Fruit fly (Drosophila melanogaster): ENCODE measurements around the gene Prx1.

The Prx1 gene

DNA sequence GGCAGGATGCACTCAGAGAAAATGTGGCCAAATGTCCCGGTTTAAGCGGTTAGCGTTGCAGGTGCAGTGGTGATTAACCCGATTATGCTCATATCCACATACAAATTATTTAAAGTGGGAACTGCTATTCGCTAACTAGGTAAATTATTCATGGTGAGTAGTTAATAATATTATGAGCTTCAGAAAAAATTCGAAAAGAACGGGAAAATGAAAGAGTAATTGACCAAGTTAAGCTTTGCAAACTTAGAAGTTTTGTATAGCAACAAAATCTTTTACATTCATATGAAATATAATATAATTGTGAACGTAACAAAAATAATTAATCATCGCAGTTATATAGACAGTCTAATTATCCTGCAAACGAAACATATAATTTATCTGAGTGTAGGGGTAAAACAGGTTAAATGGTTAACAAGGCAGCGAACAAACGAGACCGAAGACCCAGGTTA lies 46.0 kb downstream of the Prx1 start (continued):
- TF ChIP-seq Blimp-1 (GFP tag; optimal IDR thresholded peaks at IDR 0.05) = no peak
- TF ChIP-seq lz (GFP tag; optimal IDR thresholded peaks at IDR 0.05) = peak; percentile 0
- TF ChIP-seq CG6792 (GFP tag; optimal IDR thresholded peaks at IDR 0.05) = peak; percentile 21
- TF ChIP-seq net (GFP tag; optimal IDR thresholded peaks at IDR 0.05) = peak; percentile 49
- peak; percentile 39 for TF ChIP-seq Lpt (GFP tag; optimal IDR thresholded peaks at IDR 0.05)
- peak; percentile 13 for TF ChIP-seq CG34406 (GFP tag; optimal IDR thresholded peaks at IDR 0.05)
- TF ChIP-seq CG31627 (GFP tag; optimal IDR thresholded peaks at IDR 0.05) = no peak
- no peak; the same call in 2 of the 3 replicates for TF ChIP-seq CG8119 (GFP tag; IDR thresholded peaks at IDR 0.05)

DNA sequence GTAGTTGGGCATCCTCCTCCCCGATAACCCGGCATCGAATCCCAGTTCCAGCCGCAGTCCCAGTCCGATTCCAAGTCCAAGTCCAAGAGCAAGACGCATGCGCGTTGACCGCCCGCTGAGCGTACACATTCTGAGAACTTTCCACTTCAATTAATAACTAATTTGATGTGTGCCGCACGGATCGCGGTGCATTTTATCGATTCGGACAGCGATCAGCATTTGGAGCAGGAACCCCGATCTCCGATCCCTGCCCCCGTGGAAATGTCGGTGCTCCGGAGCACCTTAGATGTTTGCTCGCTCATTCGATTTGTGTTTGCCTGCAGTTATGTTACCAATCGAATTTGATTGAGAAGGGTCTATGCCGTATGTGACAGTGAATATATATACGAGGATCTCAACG lies 46.5 kb downstream of the Prx1 start:
- TF ChIP-seq CG1621 (tag; optimal IDR thresholded peaks at IDR 0.05) = no peak
- no peak for TF ChIP-seq CG11294 (GFP tag; IDR thresholded peaks at IDR 0.05)
- TF ChIP-seq CG11902 (GFP tag; optimal IDR thresholded peaks at IDR 0.05) = no peak
- TF ChIP-seq fd85E (GFP tag; optimal IDR thresholded peaks at IDR 0.05) = no peak
- no peak for TF ChIP-seq Smox (GFP tag; optimal IDR thresholded peaks at IDR 0.05)
- no peak for TF ChIP-seq salr (GFP tag; optimal IDR thresholded peaks at IDR 0.05)
- no peak for TF ChIP-seq CG4318 (GFP tag; optimal IDR thresholded peaks at IDR 0.05)
- no peak for TF ChIP-seq fd59A (GFP tag; optimal IDR thresholded peaks at IDR 0.05)
- no peak for TF ChIP-seq vri (GFP tag; optimal IDR thresholded peaks at IDR 0.05)
- TF ChIP-seq fkh (GFP tag; optimal IDR thresholded peaks at IDR 0.05) = no peak
- TF ChIP-seq Sox14 (GFP tag; optimal IDR thresholded peaks at IDR 0.05) = no peak
- TF ChIP-seq CG9139 (GFP tag; optimal IDR thresholded peaks at IDR 0.05) = no peak
- TF ChIP-seq CG8319 (GFP tag; optimal IDR thresholded peaks at IDR 0.05) = no peak
- TF ChIP-seq svp (GFP tag) = no peak
- TF ChIP-seq OdsH (GFP tag; optimal IDR thresholded peaks at IDR 0.05) = no peak
- no peak for TF ChIP-seq CG3919 (GFP tag; optimal IDR thresholded peaks at IDR 0.05)
- no peak for TF ChIP-seq CG3032 (tag; optimal IDR thresholded peaks at IDR 0.05)
- no peak for TF ChIP-seq esn (GFP tag; optimal IDR thresholded peaks at IDR 0.05)

DNA sequence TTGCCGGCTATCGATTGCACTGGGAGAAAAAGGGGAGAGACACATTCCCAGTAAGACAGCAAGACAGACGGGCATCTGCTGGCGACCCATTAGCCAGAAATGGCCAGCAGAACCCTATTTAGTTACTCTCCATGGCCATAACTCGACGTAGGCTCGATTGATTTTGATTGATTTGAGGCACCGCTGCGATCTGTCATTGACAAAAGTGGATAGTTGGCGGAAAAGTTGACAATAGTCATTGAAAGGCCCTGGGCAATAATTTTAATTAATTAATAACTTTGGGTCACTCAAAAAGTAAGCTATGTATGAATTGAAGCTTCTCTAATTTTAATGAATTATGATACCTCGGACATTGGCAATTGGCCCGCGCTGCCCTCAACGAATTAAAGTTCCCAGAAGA lies 49.5 kb downstream of the Prx1 start:
- 0 out of 3 replicates have a peak, but pooled peaks have one; percentile 27 for TF ChIP-seq eg (GFP tag; IDR thresholded peaks at IDR 0.05)
- no peak for TF ChIP-seq Met (GFP tag; optimal IDR thresholded peaks at IDR 0.05)
- TF ChIP-seq Eip93F (GFP tag; optimal IDR thresholded peaks at IDR 0.05) = no peak
- no peak for TF ChIP-seq CG6792 (GFP tag; optimal IDR thresholded peaks at IDR 0.05)
- no peak for TF ChIP-seq net (GFP tag; optimal IDR thresholded peaks at IDR 0.05)
- no peak for TF ChIP-seq CG6163 (GFP tag; IDR thresholded peaks at IDR 0.05)
- TF ChIP-seq Gug (GFP tag; IDR thresholded peaks at IDR 0.05) = no peak
- TF ChIP-seq CG4318 (GFP tag; optimal IDR thresholded peaks at IDR 0.05) = peak; percentile 9
- TF ChIP-seq salr (GFP tag; optimal IDR thresholded peaks at IDR 0.05) = peak in 1 of 2 experiments; percentile 1
- no peak for TF ChIP-seq CG8319 (GFP tag; optimal IDR thresholded peaks at IDR 0.05)
- TF ChIP-seq achi (GFP tag; optimal IDR thresholded peaks at IDR 0.05) = no peak
- TF ChIP-seq CG7368 (GFP tag; optimal IDR thresholded peaks at IDR 0.05) = no peak
- TF ChIP-seq Sox14 (GFP tag; optimal IDR thresholded peaks at IDR 0.05) = no peak
- TF ChIP-seq CG32006 (GFP tag; optimal IDR thresholded peaks at IDR 0.05) = peak; percentile 53
- TF ChIP-seq spab (GFP tag; optimal IDR thresholded peaks at IDR 0.05) = no peak
- TF ChIP-seq Eip78C (GFP tag) = peak; percentile 42
- no peak for TF ChIP-seq CG31627 (GFP tag; optimal IDR thresholded peaks at IDR 0.05)
- no peak for TF ChIP-seq topi (GFP tag; optimal IDR thresholded peaks at IDR 0.05)
- no peak for TF ChIP-seq CG16779 (tag; optimal IDR thresholded peaks at IDR 0.05)
- peak; percentile 26 for TF ChIP-seq Hr4 (GFP tag; optimal IDR thresholded peaks at IDR 0.05)

Measured in whole organism, prepupa.